Worm (Caenorhabditis elegans) whole organism, L4 larva: ENCODE measurements around the gene wdr-5.2.

ENCODE experiments used
- F49E8.2 ChIP-seq: sonication (generic microtip); optimal IDR thresholded peaks from 2 replicates; lab custom pipeline; 2016; ENCODE audit warnings: missing compliant biosample characterization, mild to moderate bottlenecking, missing genetic modification characterization, borderline replicate concordance
- Y105C5A.15 ChIP-seq: fragments of 200-800 bp; sonication (Bioruptor generic); IDR thresholded peaks from 2 replicates; pipeline ENCODE4 v1.3.6; 2022; ENCODE audit warnings: missing genetic modification characterization, missing compliant biosample characterization
- aha-1 ChIP-seq: fragments of 150-350 bp; peaks from one replicate; lab custom pipeline; 2014; ENCODE audit warnings: missing biosample characterization, missing genetic modification characterization
- arid-1 ChIP-seq: fragments of 200-800 bp; sonication (Bioruptor generic); conservative IDR thresholded peaks from 2 replicates; pipeline ENCODE4 v1.3.6; 2022; ENCODE audit warnings: missing genetic modification reagents, missing genetic modification characterization, missing compliant biosample characterization
- ceh-32 ChIP-seq: sonication (generic microtip); optimal IDR thresholded peaks from 2 replicates; lab custom pipeline; 2016; ENCODE audit warnings: mild to moderate bottlenecking, missing genetic modification characterization, missing compliant biosample characterization; ENCODE audit not compliant: poor library complexity
- ceh-44 ChIP-seq: fragments of 200-800 bp; sonication (Bioruptor generic); IDR thresholded peaks from 2 replicates; pipeline ENCODE4 v1.3.6; 2022; ENCODE audit warnings: missing genetic modification reagents, missing genetic modification characterization, missing compliant biosample characterization
- ceh-82 ChIP-seq: sonication (generic microtip); optimal IDR thresholded peaks from 2 replicates; lab custom pipeline; 2017; ENCODE audit warnings: missing biosample characterization, missing genetic modification characterization
- daf-12 ChIP-seq: fragments of 150-350 bp; optimal IDR thresholded peaks from 2 replicates; lab custom pipeline; 2014; ENCODE audit warnings: missing biosample characterization, missing genetic modification reagents, missing genetic modification characterization
- daf-16 ChIP-seq, 3 experiments: sonication (generic microtip); optimal IDR thresholded peaks; 2 replicates each; lab custom pipeline; 2016 to 2017; ENCODE audit warnings: missing genetic modification characterization in 3 of 3, missing genetic modification reagents in 3 of 3, mild to moderate bottlenecking in 2 of 3, missing compliant biosample characterization in 2 of 3, missing biosample characterization in 1 of 3, moderate library complexity in 1 of 3
- duxl-1 ChIP-seq: sonication (generic microtip); optimal IDR thresholded peaks from 2 replicates; lab custom pipeline; 2016; ENCODE audit warnings: mild to moderate bottlenecking, missing genetic modification characterization, moderate library complexity, missing compliant biosample characterization; ENCODE audit not compliant: poor library complexity
- dve-1 ChIP-seq: sonication (generic microtip); optimal IDR thresholded peaks from 2 replicates; lab custom pipeline; 2017; ENCODE audit warnings: antibody characterized with exemption, mild to moderate bottlenecking, missing genetic modification characterization, missing compliant biosample characterization; ENCODE audit not compliant: insufficient read depth
- egl-43 ChIP-seq: fragments of 200-800 bp; sonication (Bioruptor generic); IDR thresholded peaks from 2 replicates; pipeline ENCODE4 v1.3.6; 2022; ENCODE audit warnings: missing genetic modification reagents, missing genetic modification characterization, missing compliant biosample characterization
- fkh-10 ChIP-seq: fragments of 150-350 bp; optimal IDR thresholded peaks from 2 replicates; lab custom pipeline; 2014; ENCODE audit warnings: missing biosample characterization, missing genetic modification reagents, missing genetic modification characterization
- hlh-30 ChIP-seq: sonication (generic microtip); optimal IDR thresholded peaks from 2 replicates; lab custom pipeline; 2017; ENCODE audit warnings: antibody characterized with exemption, mild to moderate bottlenecking, missing genetic modification characterization, missing compliant biosample characterization; ENCODE audit not compliant: insufficient read depth
- lin-1 ChIP-seq: fragments of 200-800 bp; sonication (Bioruptor generic); IDR thresholded peaks from 2 replicates; pipeline ENCODE4 v1.3.6; 2022; ENCODE audit warnings: missing genetic modification reagents, missing genetic modification characterization, missing compliant biosample characterization
- lin-15B ChIP-seq: fragments of 150-350 bp; sonication (generic microtip); optimal IDR thresholded peaks from 3 replicates; lab custom pipeline; 2014; ENCODE audit warnings: missing biosample characterization, missing genetic modification characterization
- lir-3 ChIP-seq: sonication (generic microtip); optimal IDR thresholded peaks from 2 replicates; lab custom pipeline; 2016; ENCODE audit warnings: mild to moderate bottlenecking, missing genetic modification characterization, missing compliant biosample characterization
- lsy-2 ChIP-seq, 2 experiments: fragments of 150-350 bp in 1 of 2; sonication (generic microtip) in 1 of 2; optimal IDR thresholded peaks; 2 replicates each; lab custom pipeline; 2014 to 2017; ENCODE audit warnings: missing biosample characterization in 2 of 2, missing genetic modification characterization in 2 of 2
- mdt-29 ChIP-seq: fragments of 200-800 bp; sonication (Bioruptor generic); IDR thresholded peaks from 2 replicates; pipeline ENCODE4 v1.3.6; 2022; ENCODE audit warnings: missing genetic modification reagents, missing genetic modification characterization, missing compliant biosample characterization
- mep-1 ChIP-seq: fragments of 150-350 bp; sonication (generic microtip); optimal IDR thresholded peaks from 3 replicates; lab custom pipeline; 2014; ENCODE audit warnings: missing biosample characterization, missing genetic modification characterization
- mes-2 ChIP-seq: sonication (generic microtip); optimal IDR thresholded peaks from 2 replicates; lab custom pipeline; 2016; ENCODE audit warnings: missing genotype, mild to moderate bottlenecking, missing genetic modification characterization, missing compliant biosample characterization; ENCODE audit not compliant: poor library complexity, severe bottlenecking
- nhr-10 ChIP-seq: fragments of 150-350 bp; optimal IDR thresholded peaks from 2 replicates; lab custom pipeline; 2014; ENCODE audit warnings: missing biosample characterization, missing genetic modification characterization
- nhr-11 ChIP-seq: fragments of 150-350 bp; optimal IDR thresholded peaks from 2 replicates; lab custom pipeline; 2014; ENCODE audit warnings: missing biosample characterization, missing genetic modification characterization
- nhr-237 ChIP-seq: sonication (generic microtip); optimal IDR thresholded peaks from 2 replicates; lab custom pipeline; 2017; ENCODE audit warnings: missing biosample characterization, missing genetic modification characterization
- nhr-25 ChIP-seq: sonication (generic microtip); optimal IDR thresholded peaks from 2 replicates; lab custom pipeline; 2017; ENCODE audit warnings: missing genetic modification characterization, mild to moderate bottlenecking, missing compliant biosample characterization, antibody characterized with exemption, moderate library complexity, borderline replicate concordance; ENCODE audit not compliant: insufficient read depth
- nhr-28 ChIP-seq: fragments of 150-350 bp; optimal IDR thresholded peaks from 2 replicates; lab custom pipeline; 2014; ENCODE audit warnings: missing biosample characterization, missing genetic modification characterization
- nhr-48 ChIP-seq: sonication (generic microtip); optimal IDR thresholded peaks from 2 replicates; lab custom pipeline; 2016; ENCODE audit warnings: mild to moderate bottlenecking, missing genetic modification characterization, missing compliant biosample characterization
- saeg-2 ChIP-seq: fragments of 200-800 bp; sonication (Bioruptor generic); IDR thresholded peaks from 2 replicates; pipeline ENCODE4 v1.3.6; 2022; ENCODE audit warnings: missing genetic modification reagents, missing genetic modification characterization, missing compliant biosample characterization
- sdz-12 ChIP-seq: fragments of 200-800 bp; sonication (Bioruptor generic); optimal IDR thresholded peaks from 2 replicates; lab custom pipeline; 2018; ENCODE audit warnings: mild to moderate bottlenecking, missing genetic modification characterization, missing compliant biosample characterization
- skn-1 ChIP-seq: fragments of 150-350 bp; optimal IDR thresholded peaks from 2 replicates; lab custom pipeline; 2014; ENCODE audit warnings: missing biosample characterization, missing genetic modification characterization
- unc-39 ChIP-seq: sonication (generic microtip); optimal IDR thresholded peaks from 2 replicates; lab custom pipeline; 2017; ENCODE audit warnings: missing biosample characterization, missing genetic modification characterization
- unc-62 ChIP-seq, 3 experiments: fragments of 150-350 bp in 1 of 3; sonication (generic microtip); optimal IDR thresholded peaks in 2 of 3; peaks in 1 of 3; 1 replicate in 1 of 3; 2 replicates in 2 of 3; lab custom pipeline; 2014 to 2017; ENCODE audit warnings: missing biosample characterization in 3 of 3, missing genetic modification characterization in 3 of 3, missing genetic modification reagents in 3 of 3, missing genotype in 1 of 3
- vab-7 ChIP-seq: fragments of 200-800 bp; sonication (Bioruptor generic); IDR thresholded peaks from 2 replicates; pipeline ENCODE4 v1.3.6; 2022; ENCODE audit warnings: missing genetic modification reagents, missing genetic modification characterization, missing compliant biosample characterization
- zip-2 ChIP-seq: fragments of 150-350 bp; optimal IDR thresholded peaks from 2 replicates; lab custom pipeline; 2014; ENCODE audit warnings: missing biosample characterization, missing genetic modification characterization

The wdr-5.2 gene

ce11 chrX:14312416-14312815 lies 37.5 kb upstream of the wdr-5.2 start (continued):
- TF ChIP-seq duxl-1 (tag; lab: Kevin White, UChicago) (peak; percentile 44), zip-2 (tag; lab: Kevin White, UChicago) (peak; percentile 34), sdz-12 (GFP tag; lab: Kevin White, UChicago) (no peak), daf-12 (no peak), ceh-32 (tag; lab: Kevin White, UChicago) (no peak), daf-16 (GFP tag; optimal IDR thresholded peaks at IDR 0.05; lab: Kevin White, UChicago) (peak; percentile 8 to 22), daf-16 (tag; optimal IDR thresholded peaks at IDR 0.05; lab: Kevin White, UChicago) (peak; percentile 67), lin-1 (GFP tag; lab: Robert Waterston, UW) (peak; percentile 46; the same call in 1 of the 2 replicates), dve-1 (peak; percentile 78), Y105C5A.15 (GFP tag; lab: Robert Waterston, UW) (no peak), nhr-25 (tag; lab: Kevin White, UChicago) (peak; percentile 24), mdt-29 (no peak), hlh-30 (tag; lab: Kevin White, UChicago) (peak; percentile 73), nhr-11 (tag; lab: Kevin White, UChicago) (peak; percentile 58), nhr-237 (tag; lab: Kevin White, UChicago) (no peak), arid-1 (GFP tag; lab: Robert Waterston, UW) (no peak), saeg-2 (GFP tag; lab: Robert Waterston, UW) (no peak), vab-7 (no peak), ceh-44 (no peak), lsy-2 (tag; optimal IDR thresholded peaks at IDR 0.05; lab: Kevin White, UChicago) (peak; percentile 89 to 95)

DNA sequence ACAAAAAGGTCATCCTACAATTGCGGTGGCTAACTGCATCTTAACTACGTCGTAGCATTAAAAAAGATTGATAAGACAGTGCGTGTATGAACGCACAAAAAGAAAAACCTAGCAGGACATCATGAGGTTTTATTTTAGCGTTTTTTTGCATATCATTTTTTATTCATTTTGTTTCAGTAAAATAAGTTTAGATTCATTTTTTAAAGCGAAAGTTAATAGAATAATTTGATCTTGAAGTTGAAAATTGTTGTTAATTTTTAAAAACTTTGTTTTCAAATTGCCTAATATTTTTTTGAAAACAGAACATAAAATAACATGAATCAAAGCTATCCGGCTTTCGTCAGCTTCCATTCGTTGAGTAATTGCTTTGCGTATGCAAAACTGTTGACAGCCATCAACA lies 36.3 kb upstream of the wdr-5.2 start, which contains the start of gene prx-1:
prx-1 (plus strand) TSS at position 301 of the 400 bp plus-strand sequence.
- TF ChIP-seq nhr-10 (tag; lab: Kevin White, UChicago) (no peak), skn-1 (tag; lab: Kevin White, UChicago) (no peak), nhr-28 (peak; percentile 62), hlh-30 (tag; lab: Kevin White, UChicago) (peak; percentile 3), mep-1 (tag; lab: Kevin White, UChicago) (no peak), egl-43 (GFP tag; lab: Robert Waterston, UW) (no peak), unc-39 (tag; lab: Kevin White, UChicago) (no peak), lin-15B (no peak), dve-1 (peak; percentile 21), mdt-29 (no peak), nhr-48 (tag; lab: Kevin White, UChicago) (no peak)

- peak; percentile 24 for TF ChIP-seq fkh-10 (GFP tag; lab: Kevin White, UChicago)
- no peak for TF ChIP-seq mes-2 (tag; lab: Kevin White, UChicago)
- TF ChIP-seq lsy-2 (tag; optimal IDR thresholded peaks at IDR 0.05; lab: Kevin White, UChicago) = no peak
Observed at ce11 chrX:14316132-14316531, 33.8 kb upstream of the wdr-5.2 start.

DNA sequence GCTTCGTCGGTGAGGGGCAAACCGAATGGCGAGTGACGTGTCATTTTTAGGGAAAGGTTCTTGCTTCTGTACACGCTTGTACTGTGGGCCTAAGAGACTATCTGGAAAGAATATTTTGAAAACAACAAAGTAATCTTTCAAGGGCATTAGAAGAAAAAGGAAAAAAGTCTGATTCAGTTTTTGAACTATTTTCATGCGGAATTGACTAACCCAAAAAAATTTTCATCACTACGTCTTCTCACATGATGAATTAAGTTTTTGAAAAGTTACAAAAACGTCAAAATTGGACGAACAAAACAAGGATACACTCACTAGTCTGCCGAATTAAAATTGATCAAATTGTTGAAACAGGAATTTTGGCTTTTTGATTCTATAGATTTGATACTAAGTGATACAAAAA lies 29.6 kb upstream of the wdr-5.2 start, which contains the start of gene C11H1.9:
C11H1.9 (minus strand) TSS at position 101 of the 400 bp plus-strand sequence.
- TF ChIP-seq aha-1 (peak; percentile 39), unc-62 (GFP tag; optimal IDR thresholded peaks at IDR 0.05 in 1 of 2; lab: Kevin White, UChicago) (no peak), unc-62 (tag; optimal IDR thresholded peaks at IDR 0.05; lab: Kevin White, UChicago) (no peak)

- no peak for TF ChIP-seq F49E8.2 (tag; lab: Kevin White, UChicago)
- no peak for TF ChIP-seq lir-3 (tag; lab: Kevin White, UChicago)
- no peak for TF ChIP-seq nhr-25 (tag; lab: Kevin White, UChicago)
- TF ChIP-seq nhr-28 = peak; percentile 28
- TF ChIP-seq ceh-82 (tag; lab: Kevin White, UChicago) = no peak
- TF ChIP-seq saeg-2 (GFP tag; lab: Robert Waterston, UW) = no peak
- no peak for TF ChIP-seq nhr-11 (tag; lab: Kevin White, UChicago)
- no peak for TF ChIP-seq nhr-237 (tag; lab: Kevin White, UChicago)
Observed at ce11 chrX:14322793-14323192, 27.1 kb upstream of the wdr-5.2 start.
